Worm (Caenorhabditis elegans) whole organism, early embryonic: ENCODE results near the gene fbxb-96.
"Not testable (repeated sequence)": the region's sequence is repeated elsewhere in the genome, so short reads cannot be mapped to it uniquely, and the experiment has no call there.

ENCODE experiments used
- B0310.2 ChIP-seq: sonication (generic microtip); optimal IDR thresholded peaks from 2 replicates; lab custom pipeline; 2016; ENCODE audit warnings: mild to moderate bottlenecking, missing genetic modification characterization, missing compliant biosample characterization
- ama-1 ChIP-seq: fragments of 150-350 bp; optimal IDR thresholded peaks from 2 replicates; lab custom pipeline; 2014
- ceh-13 ChIP-seq: fragments of 200-800 bp; sonication (Bioruptor generic); optimal IDR thresholded peaks from 2 replicates; lab custom pipeline; 2018; ENCODE audit warnings: mild to moderate bottlenecking, missing genetic modification characterization, missing compliant biosample characterization
- ceh-36 ChIP-seq: sonication (generic microtip); optimal IDR thresholded peaks from 2 replicates; lab custom pipeline; 2016; ENCODE audit warnings: missing genetic modification characterization, inconsistent platforms, missing compliant biosample characterization
- ets-7 ChIP-seq: sonication (generic microtip); optimal IDR thresholded peaks from 2 replicates; lab custom pipeline; 2016; ENCODE audit warnings: missing genotype, missing genetic modification characterization, missing compliant biosample characterization
- flt-1 ChIP-seq: fragments of 200-800 bp; sonication (Bioruptor generic); IDR thresholded peaks from 2 replicates; pipeline ENCODE4 v1.3.6; 2022; ENCODE audit warnings: missing genetic modification characterization, missing compliant biosample characterization
- hmbx-1 ChIP-seq: sonication (generic microtip); optimal IDR thresholded peaks from 2 replicates; lab custom pipeline; 2016; ENCODE audit warnings: mild to moderate bottlenecking, missing genetic modification characterization, missing compliant biosample characterization
- hnd-1 ChIP-seq: sonication (generic microtip); optimal IDR thresholded peaks from 2 replicates; lab custom pipeline; 2016; ENCODE audit warnings: missing genetic modification characterization, missing compliant biosample characterization
- pes-1 ChIP-seq: fragments of 200-800 bp; sonication (Bioruptor generic); IDR thresholded peaks from 2 replicates; pipeline ENCODE4 v1.3.6; 2022; ENCODE audit warnings: missing genetic modification reagents, missing genetic modification characterization, missing compliant biosample characterization
- scrt-1 ChIP-seq: fragments of 200-800 bp; sonication (Bioruptor generic); IDR thresholded peaks from 2 replicates; pipeline ENCODE4 v1.3.6; 2022; ENCODE audit warnings: missing genetic modification characterization, missing compliant biosample characterization
- sea-1 ChIP-seq: fragments of 200-800 bp; sonication (Bioruptor generic); conservative IDR thresholded peaks from 2 replicates; pipeline ENCODE4 v1.3.6; 2022; ENCODE audit warnings: missing genetic modification characterization, missing compliant biosample characterization
- tbx-11 ChIP-seq: fragments of 200-800 bp; sonication (Bioruptor generic); IDR thresholded peaks from 2 replicates; pipeline ENCODE4 v1.3.6; 2022; ENCODE audit warnings: missing genetic modification characterization, missing compliant biosample characterization
- tbx-37 ChIP-seq: fragments of 200-800 bp; sonication (Bioruptor generic); conservative IDR thresholded peaks from 2 replicates; pipeline ENCODE4 v1.3.6; 2022; ENCODE audit warnings: missing genetic modification reagents, missing genetic modification characterization, missing compliant biosample characterization
- tra-4 ChIP-seq: sonication (generic microtip); optimal IDR thresholded peaks from 2 replicates; lab custom pipeline; 2017; ENCODE audit warnings: missing genetic modification characterization, missing compliant biosample characterization

DNA sequence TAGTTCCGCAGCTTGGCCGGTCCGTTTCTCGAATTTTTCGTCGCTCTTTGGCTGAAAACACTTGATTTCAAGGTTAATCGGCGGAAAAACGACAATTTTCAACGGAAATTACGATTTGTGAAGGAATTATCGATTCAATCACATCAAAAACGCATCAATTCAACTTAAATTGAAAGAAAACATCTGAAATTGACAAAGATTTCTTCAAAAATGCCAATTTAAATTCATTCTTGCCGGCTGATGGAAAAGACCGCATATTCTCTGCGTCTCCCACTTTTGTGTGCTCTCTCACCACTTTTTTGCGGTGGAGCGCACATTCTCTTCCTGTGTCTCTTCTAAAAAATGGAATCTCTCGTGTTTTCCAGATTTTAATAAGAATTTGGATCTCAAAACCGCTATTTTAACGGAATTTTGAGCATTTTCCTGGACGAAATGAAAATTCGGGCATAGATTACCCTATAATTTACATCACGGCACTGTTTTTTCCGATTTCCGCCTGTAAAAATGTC is 11.1 kb upstream of the fbxb-96 start, which contains the start of gene C16C4.18:
- not testable (repeated sequence) for TF ChIP-seq tra-4; sea-1 (GFP tag; lab: Robert Waterston, UW); scrt-1 (GFP tag; lab: Robert Waterston, UW); ama-1 (lab: Kevin White, UChicago); ceh-13 (GFP tag; lab: Kevin White, UChicago); ets-7 (tag; lab: Kevin White, UChicago); hnd-1 (tag; lab: Kevin White, UChicago); flt-1; hmbx-1 (tag; lab: Kevin White, UChicago); pes-1 (GFP tag; lab: Robert Waterston, UW); tbx-11 (GFP tag; lab: Robert Waterston, UW); tbx-37 (GFP tag; lab: Robert Waterston, UW); ceh-36 (tag; lab: Kevin White, UChicago); B0310.2 (tag; lab: Kevin White, UChicago)
